Worm (Caenorhabditis elegans): ENCODE measurements around the gene Y69H2.15.

ce11 chrV:18657391-18657790, 30.7 kb upstream of the Y69H2.15 start:
- TF ChIP-seq M03D4.4 (tag; optimal IDR thresholded peaks at IDR 0.05), result no peak
- no peak for TF ChIP-seq lsy-2 (tag; optimal IDR thresholded peaks at IDR 0.05)
- TF ChIP-seq nhr-28 (tag; optimal IDR thresholded peaks at IDR 0.05), result no peak
- no peak for TF ChIP-seq sem-2 (GFP tag; optimal IDR thresholded peaks at IDR 0.05)
- TF ChIP-seq nhr-12 (tag; optimal IDR thresholded peaks at IDR 0.05), result no peak
- no peak for TF ChIP-seq blmp-1 (tag; optimal IDR thresholded peaks at IDR 0.05)
- TF ChIP-seq flh-1 (GFP tag; optimal IDR thresholded peaks at IDR 0.05), result no peak
- no peak for TF ChIP-seq hlh-1 (tag; optimal IDR thresholded peaks at IDR 0.05)

All from whole organism, mixed stage, embryonic.